Worm (Caenorhabditis elegans): ENCODE measurements around the gene trcs-2.

DNA sequence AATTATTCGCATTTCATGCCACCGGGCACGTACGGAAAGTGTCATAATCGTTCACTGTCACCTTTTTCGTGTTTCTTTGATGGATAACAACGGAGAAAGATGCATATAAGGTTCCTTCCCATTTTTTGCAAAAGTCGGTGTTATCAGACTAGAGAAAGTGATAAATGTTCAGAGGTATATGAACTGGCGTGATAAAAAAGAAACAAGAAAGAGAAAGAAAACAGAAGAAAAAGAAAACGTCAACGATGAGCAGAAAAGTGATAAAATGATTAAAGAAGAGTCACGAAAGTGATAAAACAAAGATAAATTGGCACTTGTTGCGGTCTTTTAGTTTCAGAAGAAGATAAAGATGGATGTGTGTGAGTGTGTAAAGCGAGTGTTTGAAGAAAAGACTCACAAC, 8.0 kb downstream of the trcs-2 start:
- TF ChIP-seq syd-9 (tag; optimal IDR thresholded peaks at IDR 0.05) (no peak), ama-1 (optimal IDR thresholded peaks at IDR 0.05) (no peak), unc-55 (GFP tag; optimal IDR thresholded peaks at IDR 0.05) (no peak), sox-4 (tag; optimal IDR thresholded peaks at IDR 0.05) (no peak), fkh-10 (GFP tag; optimal IDR thresholded peaks at IDR 0.05) (no peak), gmeb-2 (tag; optimal IDR thresholded peaks at IDR 0.05) (no peak), C08G9.2 (tag; optimal IDR thresholded peaks at IDR 0.05) (no peak), pqm-1 (tag; optimal IDR thresholded peaks at IDR 0.05) (no peak), zip-5 (tag; optimal IDR thresholded peaks at IDR 0.05) (no peak)

Measured in whole organism, late embryonic.